Fruit fly (Drosophila melanogaster) whole organism, pupa: ENCODE results near the gene CG7252.

ENCODE experiments used
- CG10348 ChIP-seq: fragments of 200-800 bp; sonication (Bioruptor generic); IDR thresholded peaks from 2 replicates; pipeline ENCODE4 v1.3.6; 2022; ENCODE audit warnings: missing biosample characterization, missing genetic modification characterization
- CG12605 ChIP-seq: fragments of 200-800 bp; sonication (Bioruptor generic); IDR thresholded peaks from 2 replicates; pipeline ENCODE4 v1.3.6; 2022; ENCODE audit warnings: missing biosample characterization, missing genetic modification characterization
- CG13204 ChIP-seq: fragments of 200-800 bp; sonication (Bioruptor generic); optimal IDR thresholded peaks from 2 replicates; lab custom pipeline; 2018; ENCODE audit warnings: missing biosample characterization, mild to moderate bottlenecking, missing genetic modification characterization, moderate library complexity
- CG14655 ChIP-seq: fragments of 200-800 bp; sonication (Bioruptor generic); optimal IDR thresholded peaks from 3 replicates; lab custom pipeline; 2017; ENCODE audit warnings: mild to moderate bottlenecking, missing biosample characterization, missing genetic modification reagents, missing genetic modification characterization
- CG15710 ChIP-seq: fragments of 200-800 bp; sonication (Bioruptor generic); optimal IDR thresholded peaks from 2 replicates; lab custom pipeline; 2018; ENCODE audit warnings: missing biosample characterization, mild to moderate bottlenecking, missing genetic modification characterization, moderate library complexity
- CG32121 ChIP-seq: fragments of 200-800 bp; sonication (Bioruptor generic); IDR thresholded peaks from 2 replicates; pipeline ENCODE4 v1.3.6; 2022; ENCODE audit warnings: missing biosample characterization, missing genetic modification characterization
- CG34367 ChIP-seq: fragments of 200-800 bp; sonication (Bioruptor generic); optimal IDR thresholded peaks from 2 replicates; lab custom pipeline; 2018; ENCODE audit warnings: missing biosample characterization, mild to moderate bottlenecking, missing genetic modification characterization
- CG4496 ChIP-seq: fragments of 200-800 bp; sonication (Bioruptor generic); IDR thresholded peaks from 3 replicates; pipeline ENCODE4 v1.3.6; 2022; ENCODE audit warnings: missing biosample characterization, missing genetic modification characterization
- CG8159 ChIP-seq: fragments of 200-800 bp; sonication (Bioruptor generic); optimal IDR thresholded peaks from 3 replicates; lab custom pipeline; 2018; ENCODE audit warnings: missing biosample characterization, mild to moderate bottlenecking, missing genetic modification characterization, moderate library complexity
- CG8301 ChIP-seq: fragments of 200-800 bp; sonication (Bioruptor generic); optimal IDR thresholded peaks from 2 replicates; lab custom pipeline; 2018; ENCODE audit warnings: missing biosample characterization, mild to moderate bottlenecking, missing genetic modification characterization
- CG9948 ChIP-seq: fragments of 200-800 bp; sonication (Bioruptor generic); optimal IDR thresholded peaks from 2 replicates; lab custom pipeline; 2018; ENCODE audit warnings: missing biosample characterization, mild to moderate bottlenecking, missing genetic modification characterization, moderate library complexity
- D1 ChIP-seq: fragments of 200-800 bp; sonication (Bioruptor generic); optimal IDR thresholded peaks from 2 replicates; lab custom pipeline; 2018; ENCODE audit warnings: missing biosample characterization, mild to moderate bottlenecking, missing genetic modification characterization, moderate library complexity
- EcR ChIP-seq: fragments of 200-800 bp; sonication (Bioruptor generic); optimal IDR thresholded peaks from 3 replicates; lab custom pipeline; 2019; ENCODE audit warnings: missing biosample characterization, missing genetic modification characterization, mild to moderate bottlenecking, moderate library complexity, missing genetic modification reagents
- Ets98B ChIP-seq: fragments of 200-800 bp; sonication (Bioruptor generic); IDR thresholded peaks from 2 replicates; pipeline ENCODE4 v1.3.6; 2022; ENCODE audit warnings: missing biosample characterization, missing genetic modification characterization
- Pif1A ChIP-seq: fragments of 200-800 bp; sonication (Bioruptor generic); optimal IDR thresholded peaks from 3 replicates; lab custom pipeline; 2016; ENCODE audit warnings: missing biosample characterization, missing genetic modification characterization
- Pif1B ChIP-seq: fragments of 200-800 bp; sonication (Bioruptor generic); optimal IDR thresholded peaks from 3 replicates; lab custom pipeline; 2016; ENCODE audit warnings: missing biosample characterization, missing genetic modification characterization
- Snoo ChIP-seq: fragments of 200-800 bp; sonication (Bioruptor generic); optimal IDR thresholded peaks from 3 replicates; lab custom pipeline; 2017; ENCODE audit warnings: missing biosample characterization, mild to moderate bottlenecking, missing genetic modification characterization, inconsistent platforms
- fd96Ca ChIP-seq: fragments of 200-800 bp; sonication (Bioruptor generic); IDR thresholded peaks from 3 replicates; pipeline ENCODE4 v1.3.6; 2022; ENCODE audit warnings: missing biosample characterization, missing genetic modification characterization
- rn ChIP-seq: fragments of 200-800 bp; sonication (Bioruptor generic); IDR thresholded peaks from 2 replicates; pipeline ENCODE4 v1.3.6; 2022; ENCODE audit warnings: missing biosample characterization, missing genetic modification characterization

Gene CG7252

dm6 chr3L:11937270-11937669 is 10.2 kb upstream of the CG7252 start:
- TF ChIP-seq Pif1A (GFP tag; lab: Kevin White, UChicago) (no peak), CG8301 (tag; lab: Kevin White, UChicago) (no peak), fd96Ca (GFP tag; lab: Robert Waterston, UW) (no peak), CG4496 (GFP tag; lab: Robert Waterston, UW) (no peak), CG15710 (tag; lab: Kevin White, UChicago) (no peak), Ets98B (GFP tag; lab: Robert Waterston, UW) (no peak), CG13204 (GFP tag; lab: Kevin White, UChicago) (no peak), CG34367 (no peak), Pif1B (GFP tag; lab: Kevin White, UChicago) (no peak), CG12605 (GFP tag; lab: Robert Waterston, UW) (no peak), CG14655 (GFP tag; lab: Kevin White, UChicago) (no peak), rn (GFP tag; lab: Robert Waterston, UW) (no peak), Snoo (tag; lab: Kevin White, UChicago) (no peak), EcR (no peak)

DNA sequence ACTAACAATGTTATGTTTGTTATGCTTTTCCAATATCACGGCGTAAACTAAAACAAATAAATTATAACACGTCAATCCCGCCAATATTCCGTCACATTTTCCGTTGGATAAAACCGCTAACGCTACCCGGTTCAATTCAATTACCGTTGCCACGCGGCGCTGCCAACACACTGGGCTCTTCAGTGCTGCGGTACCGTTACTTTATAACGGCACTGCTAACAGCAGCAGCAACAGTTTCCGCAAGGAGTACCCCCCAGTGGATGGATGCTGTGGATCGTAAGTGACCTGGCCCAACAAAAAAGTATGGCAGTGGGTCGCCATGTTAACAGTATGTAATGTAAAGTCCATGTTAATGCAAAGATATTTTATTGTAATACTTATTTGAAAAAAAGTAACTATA is 8.8 kb upstream of the CG7252 start, which contains the start of gene CG44837:
Gene CG44837, minus strand, starts transcription at position 157 of the 400 bp plus-strand sequence.
- TF ChIP-seq CG9948 (tag; lab: Kevin White, UChicago) (no peak), CG8301 (tag; lab: Kevin White, UChicago) (no peak), rn (GFP tag; lab: Robert Waterston, UW) (no peak), CG14655 (GFP tag; lab: Kevin White, UChicago) (no peak), Snoo (tag; lab: Kevin White, UChicago) (no peak), CG13204 (GFP tag; lab: Kevin White, UChicago) (no peak), CG32121 (GFP tag; lab: Robert Waterston, UW) (no peak)
- TF ChIP-seq, all 21 proteins: peak for 0

DNA sequence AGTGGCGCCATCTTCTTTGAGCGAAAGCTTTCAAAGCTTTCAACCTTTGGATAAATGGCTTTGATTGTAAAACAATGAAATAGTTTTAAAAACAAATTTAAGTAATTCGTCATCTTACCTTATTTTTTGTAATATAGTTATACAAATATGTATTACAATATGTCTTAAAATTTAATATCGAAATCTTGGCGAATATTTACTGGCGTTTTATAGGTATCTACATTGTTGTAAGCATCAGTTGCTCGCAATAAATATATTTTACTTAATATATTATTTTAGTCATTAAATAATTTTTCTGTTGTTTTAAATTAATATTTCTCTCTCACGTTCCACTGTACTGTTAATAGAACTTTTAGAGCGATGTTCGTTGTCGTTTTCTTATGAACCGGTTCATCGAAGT is 5.9 kb upstream of the CG7252 start, which contains the start of gene Rpt4R:
Gene Rpt4R, plus strand, starts transcription at position 301 of the 400 bp plus-strand sequence.
- TF ChIP-seq Pif1B (GFP tag; lab: Kevin White, UChicago) (no peak), CG34367 (no peak), CG15710 (tag; lab: Kevin White, UChicago) (no peak), CG8301 (tag; lab: Kevin White, UChicago) (no peak), Snoo (tag; lab: Kevin White, UChicago) (no peak), CG14655 (GFP tag; lab: Kevin White, UChicago) (no peak), CG10348 (no peak), CG32121 (GFP tag; lab: Robert Waterston, UW) (no peak), CG13204 (GFP tag; lab: Kevin White, UChicago) (no peak), Pif1A (GFP tag; lab: Kevin White, UChicago) (no peak), CG8159 (tag; lab: Kevin White, UChicago) (no peak), fd96Ca (GFP tag; lab: Robert Waterston, UW) (no peak)

DNA sequence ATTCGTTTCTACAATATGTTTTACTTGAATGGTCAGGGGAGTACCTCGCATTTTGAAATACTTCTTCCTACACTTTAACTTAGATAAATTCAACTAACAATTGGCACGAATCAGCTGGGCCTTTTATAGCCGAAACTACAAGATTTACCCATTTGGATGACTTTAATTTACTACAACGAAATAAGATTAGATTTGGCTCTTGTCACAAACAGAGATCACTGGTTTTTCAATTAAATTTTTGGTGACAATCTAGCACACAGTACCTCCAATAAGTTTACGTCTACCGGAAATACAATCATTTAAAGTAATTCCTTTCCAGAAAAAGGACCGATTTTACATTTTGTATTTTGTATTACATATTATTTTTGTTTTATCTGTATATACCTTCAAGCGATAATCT is 2.7 kb upstream of the CG7252 start, which contains the start of gene CG5883:
Gene CG5883, minus strand, starts transcription at position 101 of the 400 bp plus-strand sequence.
- TF ChIP-seq CG15710 (tag; lab: Kevin White, UChicago): no peak
- no peak for TF ChIP-seq EcR
- no peak for TF ChIP-seq fd96Ca (GFP tag; lab: Robert Waterston, UW)
- no peak for TF ChIP-seq CG8159 (tag; lab: Kevin White, UChicago)
- no peak for TF ChIP-seq CG14655 (GFP tag; lab: Kevin White, UChicago)
- TF ChIP-seq CG34367: no peak
- no peak for TF ChIP-seq Ets98B (GFP tag; lab: Robert Waterston, UW)
- no peak for TF ChIP-seq CG4496 (GFP tag; lab: Robert Waterston, UW)
- no peak for TF ChIP-seq CG10348
- TF ChIP-seq Pif1B (GFP tag; lab: Kevin White, UChicago): no peak
- TF ChIP-seq D1 (tag; lab: Kevin White, UChicago): no peak
- no peak for TF ChIP-seq Pif1A (GFP tag; lab: Kevin White, UChicago)

DNA sequence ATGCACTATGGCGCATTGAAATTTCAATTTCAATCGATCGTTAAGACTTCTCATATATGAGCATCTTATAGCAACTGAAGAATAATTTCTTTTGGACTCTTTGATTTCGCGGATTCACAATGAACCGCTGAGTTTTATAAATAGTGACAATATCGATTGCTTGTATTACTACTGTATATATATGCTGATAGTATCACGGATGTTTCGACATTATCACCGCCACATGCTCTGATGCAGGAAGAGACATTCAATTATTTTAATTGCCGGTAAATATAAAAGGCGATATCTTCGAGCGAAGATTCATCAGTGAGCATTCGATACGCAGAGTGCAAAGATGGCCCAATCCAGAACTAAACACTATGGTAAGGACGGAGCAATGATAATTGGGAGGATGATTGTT is 2.1 kb downstream of the CG7252 start, which contains the start of gene CG17826:
Gene CG17826, plus strand, starts transcription at position 301 of the 400 bp plus-strand sequence.
- no peak for TF ChIP-seq CG10348
- no peak for TF ChIP-seq fd96Ca (GFP tag; lab: Robert Waterston, UW)
- TF ChIP-seq CG14655 (GFP tag; lab: Kevin White, UChicago): no peak
- TF ChIP-seq CG12605 (GFP tag; lab: Robert Waterston, UW): no peak
- no peak for TF ChIP-seq CG8301 (tag; lab: Kevin White, UChicago)
- TF ChIP-seq, all 21 proteins: peak for 0

- TF ChIP-seq CG9948 (tag; lab: Kevin White, UChicago) (no peak), EcR (no peak), CG8301 (tag; lab: Kevin White, UChicago) (no peak), D1 (tag; lab: Kevin White, UChicago) (no peak), CG4496 (GFP tag; lab: Robert Waterston, UW) (no peak), Snoo (tag; lab: Kevin White, UChicago) (no peak), rn (GFP tag; lab: Robert Waterston, UW) (no peak), CG32121 (GFP tag; lab: Robert Waterston, UW) (no peak)
Observed at dm6 chr3L:11953217-11953616, 5.7 kb downstream of the CG7252 start, which contains the start of gene obst-G. TSS of gene obst-G (minus strand) at chr3L:11953317.

- no peak for TF ChIP-seq EcR
- no peak for TF ChIP-seq CG9948 (tag; lab: Kevin White, UChicago)
- no peak for TF ChIP-seq Pif1B (GFP tag; lab: Kevin White, UChicago)
- TF ChIP-seq CG15710 (tag; lab: Kevin White, UChicago): no peak
Observed at dm6 chr3L:11953783-11954182, 6.3 kb downstream of the CG7252 start, which contains the start of gene CG7248. TSS of gene CG7248 (plus strand) at chr3L:11954083.
